Comparison of ENCODE assay signal across 2 fruit fly cellular contexts in genomic region chr3R:19489963-19490362, dm6.
A peak's percentile ranks its signal among the peaks of the same experiment; 100 is the strongest.
TF ChIP-seq lines count a peak whose summit lies in the region.

No protein-coding gene starts in this region.

- TF ChIP-seq CTCF in S2 (optimal IDR thresholded peaks at IDR 0.05; lab: Kevin White, UChicago) = peak; percentile 56 to 57
- no peak for TF ChIP-seq CTCF in whole organism, embryonic (GFP tag; optimal IDR thresholded peaks at IDR 0.05; lab: Kevin White, UChicago)

TF ChIP-seq in whole organism, embryonic, 481 proteins besides CTCF, POLR2A, EP300 and RAD21:
- TF ChIP-seq CG14710 (tag; optimal IDR thresholded peaks at IDR 0.05; lab: Kevin White, UChicago) = no peak
- TF ChIP-seq Ets65A (GFP tag; lab: Kevin White, UChicago) = peak; percentile 70
- no peak for TF ChIP-seq CG32772 (GFP tag; IDR thresholded peaks at IDR 0.05; lab: Robert Waterston, UW)
- no peak for TF ChIP-seq CG10959 (GFP tag; IDR thresholded peaks at IDR 0.05; lab: Robert Waterston, UW)
- TF ChIP-seq fd102C (GFP tag; optimal IDR thresholded peaks at IDR 0.05; lab: Kevin White, UChicago) = no peak
- TF ChIP-seq CG6654 (GFP tag; optimal IDR thresholded peaks at IDR 0.05; lab: Kevin White, UChicago) = no peak
- TF ChIP-seq slbo (GFP tag; IDR thresholded peaks at IDR 0.05; lab: Robert Waterston, UW) = peak; percentile 12; the same call in 1 of the 2 replicates
- no peak for TF ChIP-seq eyg (GFP tag; optimal IDR thresholded peaks at IDR 0.05; lab: Kevin White, UChicago)
- 0 out of 2 replicates have a peak, but pooled peaks have one; percentile 15 for TF ChIP-seq Nf-YA (GFP tag; IDR thresholded peaks at IDR 0.05; lab: Robert Waterston, UW)
- no peak for TF ChIP-seq CG2712 (tag; optimal IDR thresholded peaks at IDR 0.05; lab: Kevin White, UChicago)
- TF ChIP-seq CG3726 (GFP tag; IDR thresholded peaks at IDR 0.05; lab: Robert Waterston, UW) = no peak
- peak; percentile 36; the same call in 1 of the 2 replicates for TF ChIP-seq ara (GFP tag; IDR thresholded peaks at IDR 0.05; lab: Robert Waterston, UW)
- TF ChIP-seq ci (GFP tag; IDR thresholded peaks at IDR 0.05; lab: Robert Waterston, UW) = no peak
